Worm (Caenorhabditis elegans) whole organism, early embryonic: ENCODE data around the gene srw-113.

Source experiments
- B0310.2 ChIP-seq: sonication (generic microtip); optimal IDR thresholded peaks from 2 replicates; lab custom pipeline; 2016; ENCODE audit warnings: mild to moderate bottlenecking, missing genetic modification characterization, missing compliant biosample characterization
- F13C5.2 ChIP-seq: sonication (generic microtip); optimal IDR thresholded peaks from 2 replicates; lab custom pipeline; 2017; ENCODE audit warnings: mild to moderate bottlenecking, missing genetic modification characterization, inconsistent platforms, missing compliant biosample characterization
- aly-1 ChIP-seq: sonication (generic microtip); optimal IDR thresholded peaks from 2 replicates; lab custom pipeline; 2016; ENCODE audit warnings: missing genetic modification characterization, missing compliant biosample characterization
- ama-1 ChIP-seq: fragments of 150-350 bp; optimal IDR thresholded peaks from 2 replicates; lab custom pipeline; 2014
- ceh-13 ChIP-seq: fragments of 200-800 bp; sonication (Bioruptor generic); optimal IDR thresholded peaks from 2 replicates; lab custom pipeline; 2018; ENCODE audit warnings: mild to moderate bottlenecking, missing genetic modification characterization, missing compliant biosample characterization
- ceh-36 ChIP-seq: sonication (generic microtip); optimal IDR thresholded peaks from 2 replicates; lab custom pipeline; 2016; ENCODE audit warnings: missing genetic modification characterization, inconsistent platforms, missing compliant biosample characterization
- ets-7 ChIP-seq: sonication (generic microtip); optimal IDR thresholded peaks from 2 replicates; lab custom pipeline; 2016; ENCODE audit warnings: missing genotype, missing genetic modification characterization, missing compliant biosample characterization
- flt-1 ChIP-seq: fragments of 200-800 bp; sonication (Bioruptor generic); IDR thresholded peaks from 2 replicates; pipeline ENCODE4 v1.3.6; 2022; ENCODE audit warnings: missing genetic modification characterization, missing compliant biosample characterization
- hmbx-1 ChIP-seq: sonication (generic microtip); optimal IDR thresholded peaks from 2 replicates; lab custom pipeline; 2016; ENCODE audit warnings: mild to moderate bottlenecking, missing genetic modification characterization, missing compliant biosample characterization
- hmg-4 ChIP-seq: fragments of 200-800 bp; sonication (Bioruptor generic); optimal IDR thresholded peaks from 2 replicates; lab custom pipeline; 2018; ENCODE audit warnings: mild to moderate bottlenecking, missing genetic modification characterization, missing compliant biosample characterization
- hnd-1 ChIP-seq: sonication (generic microtip); optimal IDR thresholded peaks from 2 replicates; lab custom pipeline; 2016; ENCODE audit warnings: missing genetic modification characterization, missing compliant biosample characterization
- pes-1 ChIP-seq: fragments of 200-800 bp; sonication (Bioruptor generic); IDR thresholded peaks from 2 replicates; pipeline ENCODE4 v1.3.6; 2022; ENCODE audit warnings: missing genetic modification reagents, missing genetic modification characterization, missing compliant biosample characterization
- scrt-1 ChIP-seq: fragments of 200-800 bp; sonication (Bioruptor generic); IDR thresholded peaks from 2 replicates; pipeline ENCODE4 v1.3.6; 2022; ENCODE audit warnings: missing genetic modification characterization, missing compliant biosample characterization
- sea-1 ChIP-seq: fragments of 200-800 bp; sonication (Bioruptor generic); conservative IDR thresholded peaks from 2 replicates; pipeline ENCODE4 v1.3.6; 2022; ENCODE audit warnings: missing genetic modification characterization, missing compliant biosample characterization
- tbx-11 ChIP-seq: fragments of 200-800 bp; sonication (Bioruptor generic); IDR thresholded peaks from 2 replicates; pipeline ENCODE4 v1.3.6; 2022; ENCODE audit warnings: missing genetic modification characterization, missing compliant biosample characterization
- tbx-37 ChIP-seq: fragments of 200-800 bp; sonication (Bioruptor generic); conservative IDR thresholded peaks from 2 replicates; pipeline ENCODE4 v1.3.6; 2022; ENCODE audit warnings: missing genetic modification reagents, missing genetic modification characterization, missing compliant biosample characterization
- tra-4 ChIP-seq: sonication (generic microtip); optimal IDR thresholded peaks from 2 replicates; lab custom pipeline; 2017; ENCODE audit warnings: missing genetic modification characterization, missing compliant biosample characterization

srw-113 gene

DNA sequence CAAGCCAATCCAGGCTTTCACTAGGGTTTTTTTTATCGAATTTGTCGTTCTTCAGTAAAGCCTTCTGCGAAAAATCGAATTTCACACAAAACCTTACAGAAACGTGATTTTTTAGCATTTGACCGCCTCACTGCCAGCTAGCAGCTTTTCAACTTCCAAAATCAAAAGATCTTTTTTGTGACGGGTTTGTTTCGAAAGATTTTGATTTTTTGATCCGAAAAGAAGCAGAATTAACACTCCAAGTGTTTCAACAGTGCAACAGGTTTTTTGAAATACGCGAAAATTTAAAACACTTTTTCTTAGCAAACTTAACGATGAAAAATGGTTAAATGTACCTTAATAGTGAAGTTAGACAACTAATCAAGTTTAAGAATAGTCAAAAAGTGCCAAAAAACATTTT, 8.5 kb downstream of the srw-113 start, which contains the start of gene clec-229:
clec-229 (minus strand) TSS at position 101 of the 400 bp plus-strand sequence.
- no peak for TF ChIP-seq ets-7 (tag; lab: Kevin White, UChicago)
- no peak for TF ChIP-seq tbx-37 (GFP tag; lab: Robert Waterston, UW)
- no peak for TF ChIP-seq ama-1 (lab: Kevin White, UChicago)
- no peak for TF ChIP-seq tra-4
- TF ChIP-seq ceh-13 = no peak
- TF ChIP-seq hnd-1 (tag; lab: Kevin White, UChicago) = no peak
- no peak for TF ChIP-seq B0310.2 (tag; lab: Kevin White, UChicago)
- no peak for TF ChIP-seq F13C5.2 (tag; lab: Kevin White, UChicago)
- TF ChIP-seq flt-1 (GFP tag; lab: Robert Waterston, UW) = no peak
- no peak for TF ChIP-seq hmbx-1 (tag; lab: Kevin White, UChicago)
- no peak for TF ChIP-seq pes-1 (GFP tag; lab: Robert Waterston, UW)
- no peak for TF ChIP-seq aly-1 (tag; lab: Kevin White, UChicago)
- TF ChIP-seq sea-1 = no peak
- TF ChIP-seq tbx-11 (GFP tag; lab: Robert Waterston, UW) = no peak
- TF ChIP-seq ceh-36 (tag; lab: Kevin White, UChicago) = no peak
- no peak for TF ChIP-seq scrt-1
- TF ChIP-seq hmg-4 (GFP tag; lab: Kevin White, UChicago) = no peak

DNA sequence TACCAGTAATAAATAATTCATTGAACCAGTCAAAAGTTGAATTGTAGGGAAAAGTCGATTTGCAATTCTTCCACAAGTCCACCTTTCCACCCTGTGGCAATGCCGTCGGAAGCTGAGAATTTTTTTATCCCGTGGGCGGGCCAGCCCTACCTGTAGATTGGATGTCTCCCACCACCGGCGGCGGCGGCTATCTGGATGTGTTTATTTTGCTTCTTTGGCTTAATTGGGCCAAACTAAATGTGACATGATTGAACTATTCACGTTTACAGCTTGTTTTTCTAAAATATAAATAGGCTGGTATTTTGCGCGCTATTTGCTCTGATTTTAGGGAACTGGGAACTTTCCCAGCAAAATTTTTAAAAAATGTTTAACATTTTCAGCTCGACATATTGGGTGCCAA, 11.5 kb downstream of the srw-113 start, which contains the start of gene wrt-8:
wrt-8 (minus strand) TSS at position 101 of the 400 bp plus-strand sequence.
- no peak for TF ChIP-seq flt-1 (GFP tag; lab: Robert Waterston, UW)
- TF ChIP-seq tra-4 = no peak
- TF ChIP-seq sea-1 = no peak
- no peak for TF ChIP-seq hnd-1 (tag; lab: Kevin White, UChicago)
- no peak for TF ChIP-seq ama-1 (lab: Kevin White, UChicago)
- TF ChIP-seq F13C5.2 (tag; lab: Kevin White, UChicago) = no peak
- TF ChIP-seq tbx-11 (GFP tag; lab: Robert Waterston, UW) = no peak
- no peak for TF ChIP-seq hmg-4 (GFP tag; lab: Kevin White, UChicago)
- no peak for TF ChIP-seq scrt-1
- no peak for TF ChIP-seq pes-1 (GFP tag; lab: Robert Waterston, UW)
- no peak for TF ChIP-seq ceh-13
- no peak for TF ChIP-seq B0310.2 (tag; lab: Kevin White, UChicago)
- no peak for TF ChIP-seq ets-7 (tag; lab: Kevin White, UChicago)
- no peak for TF ChIP-seq ceh-36 (tag; lab: Kevin White, UChicago)
- no peak for TF ChIP-seq tbx-37 (GFP tag; lab: Robert Waterston, UW)
- no peak for TF ChIP-seq hmbx-1 (tag; lab: Kevin White, UChicago)
- TF ChIP-seq aly-1 (tag; lab: Kevin White, UChicago) = no peak

DNA sequence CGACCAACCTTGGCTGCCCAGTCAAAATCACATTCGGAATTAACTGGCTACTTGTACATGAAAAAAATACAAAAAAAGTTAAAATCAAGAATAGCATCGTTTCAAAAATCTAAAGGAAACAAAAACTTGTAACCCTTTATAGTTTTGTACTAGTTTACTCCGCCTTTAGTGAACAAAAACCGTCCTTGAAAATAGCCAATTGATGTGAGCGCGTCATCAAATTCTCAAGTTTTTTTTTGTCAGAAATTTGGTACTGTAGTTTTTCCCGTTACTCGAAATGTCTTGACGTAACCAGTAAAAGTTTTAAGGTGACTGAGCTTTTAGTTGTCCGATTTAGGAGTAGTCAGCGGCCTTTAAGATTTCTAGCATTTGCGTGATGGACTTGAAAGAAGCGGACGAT, 14.3 kb downstream of the srw-113 start, which contains the start of gene C29F3.3:
C29F3.3 (minus strand) TSS at position 101 of the 400 bp plus-strand sequence.
- no peak for TF ChIP-seq ama-1 (lab: Kevin White, UChicago)
- TF ChIP-seq ceh-36 (tag; lab: Kevin White, UChicago) = no peak
- TF ChIP-seq pes-1 (GFP tag; lab: Robert Waterston, UW) = no peak
- no peak for TF ChIP-seq flt-1 (GFP tag; lab: Robert Waterston, UW)
- TF ChIP-seq hnd-1 (tag; lab: Kevin White, UChicago) = no peak
- no peak for TF ChIP-seq tra-4
- TF ChIP-seq tbx-37 (GFP tag; lab: Robert Waterston, UW) = no peak
- no peak for TF ChIP-seq ceh-13
- TF ChIP-seq sea-1 = no peak
- TF ChIP-seq hmbx-1 (tag; lab: Kevin White, UChicago) = no peak

DNA sequence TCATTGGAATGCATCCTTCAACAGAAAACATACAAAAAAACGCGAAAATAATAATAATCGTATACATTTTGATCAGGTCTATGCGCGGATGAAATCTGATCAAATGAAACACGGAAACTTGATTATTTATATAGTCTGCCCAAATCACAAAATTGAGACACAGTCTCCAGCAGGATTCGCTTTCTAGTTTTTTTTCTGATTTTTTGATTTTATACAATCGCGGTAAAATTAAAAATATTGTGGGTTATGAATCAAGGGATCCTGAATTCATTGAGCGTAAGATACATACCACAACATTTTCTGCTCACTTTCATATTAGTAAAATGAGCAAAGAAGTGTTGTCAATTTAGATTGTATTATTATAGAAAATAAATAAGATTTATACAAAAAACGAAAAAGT, 16.1 kb downstream of the srw-113 start, which contains the start of gene clec-230:
clec-230 (minus strand) TSS at position 101 of the 400 bp plus-strand sequence.
- TF ChIP-seq scrt-1 = no peak
- TF ChIP-seq hmg-4 (GFP tag; lab: Kevin White, UChicago) = no peak
- no peak for TF ChIP-seq tra-4
- TF ChIP-seq ets-7 (tag; lab: Kevin White, UChicago) = no peak
- no peak for TF ChIP-seq B0310.2 (tag; lab: Kevin White, UChicago)
- no peak for TF ChIP-seq ama-1 (lab: Kevin White, UChicago)

DNA sequence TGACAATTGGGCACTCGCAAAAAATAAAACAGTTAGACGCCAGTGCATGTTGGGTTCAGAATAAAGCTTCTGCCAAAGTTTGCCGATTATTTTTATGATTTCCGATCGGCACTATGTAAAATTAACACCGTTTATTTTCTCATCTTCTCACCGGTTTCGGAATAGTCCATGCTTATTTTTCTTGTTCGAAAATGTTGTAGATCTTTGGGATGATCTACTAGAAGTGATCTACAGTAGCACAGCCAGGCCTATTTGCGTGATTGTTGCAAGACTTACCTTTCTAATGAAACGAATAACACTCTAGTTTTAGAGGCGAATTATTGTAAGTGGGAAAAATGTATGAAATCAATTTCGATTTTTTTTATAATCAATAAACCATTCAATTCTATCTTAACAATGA, 17.7 kb downstream of the srw-113 start, which contains the start of gene clec-231:
clec-231 (minus strand) TSS at position 101 of the 400 bp plus-strand sequence.
- TF ChIP-seq hmg-4 (GFP tag; lab: Kevin White, UChicago) (no peak), ceh-36 (tag; lab: Kevin White, UChicago) (no peak), sea-1 (no peak), tra-4 (no peak), ceh-13 (no peak), tbx-11 (GFP tag; lab: Robert Waterston, UW) (no peak), ama-1 (lab: Kevin White, UChicago) (no peak), B0310.2 (tag; lab: Kevin White, UChicago) (no peak), hmbx-1 (tag; lab: Kevin White, UChicago) (no peak), scrt-1 (no peak), aly-1 (tag; lab: Kevin White, UChicago) (no peak), pes-1 (GFP tag; lab: Robert Waterston, UW) (no peak), ets-7 (tag; lab: Kevin White, UChicago) (no peak), F13C5.2 (tag; lab: Kevin White, UChicago) (no peak), tbx-37 (GFP tag; lab: Robert Waterston, UW) (no peak), flt-1 (GFP tag; lab: Robert Waterston, UW) (no peak)

DNA sequence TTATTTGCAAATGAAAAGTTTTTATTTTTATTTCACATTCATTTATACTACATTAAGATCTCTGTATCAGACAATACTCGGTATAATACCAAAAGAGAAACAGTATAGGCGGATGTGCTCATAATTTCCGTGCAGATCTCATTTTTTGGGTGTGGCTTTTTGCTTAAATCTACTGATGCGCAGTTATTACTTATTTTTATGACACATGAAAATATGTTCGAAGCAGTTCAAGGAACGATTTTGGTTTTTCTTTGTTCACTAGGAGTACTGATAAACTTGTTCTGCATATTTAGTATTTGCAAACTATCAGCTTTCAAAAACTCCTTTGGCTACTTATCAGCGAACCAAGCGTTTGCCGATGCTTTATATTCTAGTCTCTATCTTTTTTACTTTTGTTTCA, 19.4 kb downstream of the srw-113 start, which contains the start of gene srx-58:
srx-58 (plus strand) TSS at position 301 of the 400 bp plus-strand sequence.
- TF ChIP-seq scrt-1 = no peak
- TF ChIP-seq aly-1 (tag; lab: Kevin White, UChicago) = no peak
- no peak for TF ChIP-seq hmbx-1 (tag; lab: Kevin White, UChicago)
- TF ChIP-seq ceh-36 (tag; lab: Kevin White, UChicago) = no peak
- no peak for TF ChIP-seq hnd-1 (tag; lab: Kevin White, UChicago)
- no peak for TF ChIP-seq hmg-4 (GFP tag; lab: Kevin White, UChicago)
- no peak for TF ChIP-seq flt-1 (GFP tag; lab: Robert Waterston, UW)
- no peak for TF ChIP-seq tbx-11 (GFP tag; lab: Robert Waterston, UW)
- no peak for TF ChIP-seq F13C5.2 (tag; lab: Kevin White, UChicago)
- TF ChIP-seq pes-1 (GFP tag; lab: Robert Waterston, UW) = no peak
- TF ChIP-seq B0310.2 (tag; lab: Kevin White, UChicago) = no peak
- no peak for TF ChIP-seq ets-7 (tag; lab: Kevin White, UChicago)
- TF ChIP-seq sea-1 = no peak
- TF ChIP-seq ama-1 (lab: Kevin White, UChicago) = no peak
- no peak for TF ChIP-seq ceh-13
- no peak for TF ChIP-seq tra-4
- TF ChIP-seq tbx-37 (GFP tag; lab: Robert Waterston, UW) = no peak
